Fruit fly (Drosophila melanogaster): Measurements from ENCODE around the gene Pp2A-29B.

The Pp2A-29B gene

DNA sequence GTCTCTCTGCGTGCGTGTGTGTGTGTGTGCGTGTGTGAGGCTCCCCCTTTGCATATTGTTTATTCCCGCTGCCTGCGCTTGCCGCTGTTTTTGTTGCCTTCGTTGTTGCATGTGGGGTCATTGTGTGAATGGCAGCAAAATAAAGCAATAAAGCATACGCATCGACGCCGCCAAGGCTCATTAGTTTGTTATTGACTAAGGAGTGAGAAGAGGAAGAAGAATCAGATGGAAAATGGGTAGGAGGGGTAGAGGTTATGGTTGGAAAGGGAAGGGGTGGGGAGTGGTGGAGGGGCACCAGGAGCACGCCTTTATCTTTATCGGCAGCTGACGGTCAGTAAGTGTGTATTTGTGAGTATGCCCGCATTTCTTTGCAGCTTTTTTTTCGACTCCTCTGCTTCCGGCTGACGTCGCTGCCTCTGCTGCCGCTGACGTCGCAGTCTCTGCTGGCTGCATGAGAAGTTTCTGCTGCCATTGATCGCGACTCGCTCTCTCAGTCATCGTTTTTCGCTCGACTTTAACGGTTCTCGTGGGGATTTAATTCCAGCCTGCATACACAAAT is 53.6 kb downstream of the Pp2A-29B start (continued):
- no peak for TF ChIP-seq dac (GFP tag; optimal IDR thresholded peaks at IDR 0.05)
- TF ChIP-seq CG11762 (GFP tag; optimal IDR thresholded peaks at IDR 0.05; ENCODE audit: insufficient read depth): no peak
- TF ChIP-seq topi (GFP tag; optimal IDR thresholded peaks at IDR 0.05): no peak
- no peak for TF ChIP-seq eg (GFP tag; IDR thresholded peaks at IDR 0.05)
- TF ChIP-seq Sox102F (GFP tag; optimal IDR thresholded peaks at IDR 0.05): no peak
- TF ChIP-seq CG8632 (GFP tag; optimal IDR thresholded peaks at IDR 0.05): no peak
- peak; percentile 75 to 77 for TF ChIP-seq ss (GFP tag; optimal IDR thresholded peaks at IDR 0.05)
- no peak for TF ChIP-seq Ets21C (GFP tag; optimal IDR thresholded peaks at IDR 0.05)
- peak; percentile 42; the same call in 1 of the 3 replicates for TF ChIP-seq CG6163 (GFP tag; IDR thresholded peaks at IDR 0.05)
- peak; percentile 2 for TF ChIP-seq vri (GFP tag; optimal IDR thresholded peaks at IDR 0.05)
- TF ChIP-seq fd85E (GFP tag; optimal IDR thresholded peaks at IDR 0.05): no peak
- TF ChIP-seq CG1621 (tag; optimal IDR thresholded peaks at IDR 0.05): peak; percentile 23
- TF ChIP-seq CG3032 (tag; optimal IDR thresholded peaks at IDR 0.05): peak; percentile 32
- no peak for TF ChIP-seq CG11902 (GFP tag; optimal IDR thresholded peaks at IDR 0.05)
- TF ChIP-seq CG15336 (GFP tag; IDR thresholded peaks at IDR 0.05): no peak
- no peak for TF ChIP-seq Lpt (GFP tag; optimal IDR thresholded peaks at IDR 0.05)
- no peak for TF ChIP-seq cyc (GFP tag; optimal IDR thresholded peaks at IDR 0.05)
- peak; percentile 56 for TF ChIP-seq CG6854 (GFP tag; optimal IDR thresholded peaks at IDR 0.05)
- TF ChIP-seq achi (GFP tag; optimal IDR thresholded peaks at IDR 0.05): peak; percentile 10
- TF ChIP-seq Blimp-1 (GFP tag; optimal IDR thresholded peaks at IDR 0.05): no peak
- TF ChIP-seq esn (GFP tag; optimal IDR thresholded peaks at IDR 0.05): no peak
- no peak for TF ChIP-seq Gug (GFP tag; IDR thresholded peaks at IDR 0.05)
- no peak for TF ChIP-seq CG31627 (GFP tag; optimal IDR thresholded peaks at IDR 0.05)
- TF ChIP-seq dsx (GFP tag; optimal IDR thresholded peaks at IDR 0.05; ENCODE audit: poor library complexity, severe bottlenecking): peak; percentile 50
- TF ChIP-seq Eip78C (GFP tag): peak; percentile 75
- TF ChIP-seq CG8319 (GFP tag; optimal IDR thresholded peaks at IDR 0.05): no peak
- TF ChIP-seq salr (GFP tag; optimal IDR thresholded peaks at IDR 0.05): no peak
- no peak for TF ChIP-seq CG32006 (GFP tag; optimal IDR thresholded peaks at IDR 0.05)
- TF ChIP-seq Sox14 (GFP tag; optimal IDR thresholded peaks at IDR 0.05): peak; percentile 18
- TF ChIP-seq Hr38 (GFP tag; optimal IDR thresholded peaks at IDR 0.05): no peak
- TF ChIP-seq CG6808 (GFP tag; optimal IDR thresholded peaks at IDR 0.05): peak; percentile 69
- TF ChIP-seq Hr39 (GFP tag; optimal IDR thresholded peaks at IDR 0.05): no peak
